Fruit fly (Drosophila melanogaster) whole organism, prepupa: ENCODE data around the gene Ugt304A1.

Experiments used
- Blimp-1 ChIP-seq: fragments of 200-800 bp; sonication (Bioruptor generic); optimal IDR thresholded peaks from 3 replicates; lab custom pipeline; 2017; ENCODE audit warnings: missing biosample characterization, missing genetic modification characterization, mild to moderate bottlenecking, moderate library complexity, missing genetic modification reagents
- CG10669 ChIP-seq: fragments of 200-800 bp; sonication (Bioruptor generic); optimal IDR thresholded peaks from 3 replicates; lab custom pipeline; 2018; ENCODE audit warnings: missing biosample characterization, mild to moderate bottlenecking, missing genetic modification characterization, moderate library complexity
- CG11294 ChIP-seq: fragments of 200-800 bp; sonication (Bioruptor generic); IDR thresholded peaks from 2 replicates; pipeline ENCODE4 v1.3.6; 2022; ENCODE audit warnings: missing biosample characterization, missing genetic modification characterization
- CG11762 ChIP-seq: fragments of 200-800 bp; sonication (Bioruptor generic); optimal IDR thresholded peaks from 3 replicates; lab custom pipeline; 2016; ENCODE audit warnings: missing biosample characterization, missing genetic modification characterization; ENCODE audit not compliant: insufficient read depth
- CG1621 ChIP-seq: fragments of 200-800 bp; sonication (Bioruptor generic); optimal IDR thresholded peaks from 3 replicates; lab custom pipeline; 2018; ENCODE audit warnings: missing biosample characterization, mild to moderate bottlenecking, missing genetic modification characterization
- CG16779 ChIP-seq: fragments of 200-800 bp; sonication (Bioruptor generic); optimal IDR thresholded peaks from 3 replicates; lab custom pipeline; 2017; ENCODE audit warnings: missing biosample characterization, mild to moderate bottlenecking, missing genetic modification characterization
- CG3032 ChIP-seq: fragments of 200-800 bp; optimal IDR thresholded peaks from 2 replicates; lab custom pipeline; 2019; ENCODE audit warnings: missing biosample characterization, mild to moderate bottlenecking, missing genetic modification characterization, moderate library complexity
- CG32006 ChIP-seq: fragments of 200-800 bp; sonication (Bioruptor generic); optimal IDR thresholded peaks from 3 replicates; lab custom pipeline; 2017; ENCODE audit warnings: missing biosample characterization, mild to moderate bottlenecking, missing genetic modification characterization
- CG34406 ChIP-seq: fragments of 200-800 bp; sonication (Bioruptor generic); optimal IDR thresholded peaks from 3 replicates; lab custom pipeline; 2016; ENCODE audit warnings: missing biosample characterization, missing genetic modification characterization
- CG4318 ChIP-seq: fragments of 200-800 bp; sonication (Bioruptor generic); optimal IDR thresholded peaks from 3 replicates; lab custom pipeline; 2017; ENCODE audit warnings: missing biosample characterization, mild to moderate bottlenecking, missing genetic modification characterization
- CG6163 ChIP-seq: fragments of 200-800 bp; sonication (Bioruptor generic); IDR thresholded peaks from 3 replicates; pipeline ENCODE4 v1.3.6; 2022; ENCODE audit warnings: missing biosample characterization, missing genetic modification characterization
- CG6792 ChIP-seq: fragments of 200-800 bp; sonication (Bioruptor generic); optimal IDR thresholded peaks from 3 replicates; lab custom pipeline; 2016; ENCODE audit warnings: missing biosample characterization, missing genetic modification characterization
- CG6808 ChIP-seq: fragments of 200-800 bp; sonication (Bioruptor generic); optimal IDR thresholded peaks from 3 replicates; lab custom pipeline; 2017; ENCODE audit warnings: missing biosample characterization, missing genetic modification characterization, mild to moderate bottlenecking, moderate library complexity, missing genetic modification reagents
- CG6854 ChIP-seq: fragments of 200-800 bp; sonication (Bioruptor generic); optimal IDR thresholded peaks from 2 replicates; lab custom pipeline; 2017; ENCODE audit warnings: missing biosample characterization, mild to moderate bottlenecking, missing genetic modification characterization
- CG7368 ChIP-seq: fragments of 200-800 bp; sonication (Bioruptor generic); optimal IDR thresholded peaks from 3 replicates; lab custom pipeline; 2016; ENCODE audit warnings: missing biosample characterization, missing genetic modification characterization
- CG8319 ChIP-seq: fragments of 200-800 bp; sonication (Bioruptor generic); optimal IDR thresholded peaks from 3 replicates; lab custom pipeline; 2016; ENCODE audit warnings: missing biosample characterization, missing genetic modification characterization
- Eip75B ChIP-seq: fragments of 200-800 bp; sonication (Bioruptor generic); optimal IDR thresholded peaks from 3 replicates; lab custom pipeline; 2016; ENCODE audit warnings: missing biosample characterization, missing genetic modification characterization
- Eip78C ChIP-seq: fragments of 200-800 bp; sonication (Bioruptor generic); peaks from one replicate; lab custom pipeline; 2016; ENCODE audit warnings: missing biosample characterization, missing genetic modification characterization
- Eip93F ChIP-seq: fragments of 200-800 bp; sonication (Bioruptor generic); optimal IDR thresholded peaks from 2 replicates; lab custom pipeline; 2016; ENCODE audit warnings: missing biosample characterization, mild to moderate bottlenecking, missing genetic modification characterization
- Ets21C ChIP-seq: fragments of 200-800 bp; sonication (Bioruptor generic); optimal IDR thresholded peaks from 3 replicates; lab custom pipeline; 2016; ENCODE audit warnings: missing biosample characterization, missing genetic modification characterization
- Hr38 ChIP-seq: sonication (Bioruptor generic); optimal IDR thresholded peaks from 2 replicates; lab custom pipeline; 2016; ENCODE audit warnings: missing biosample characterization, missing genetic modification characterization
- Hr39 ChIP-seq: fragments of 200-800 bp; sonication (Bioruptor generic); optimal IDR thresholded peaks from 2 replicates; lab custom pipeline; 2016; ENCODE audit warnings: missing biosample characterization, missing genetic modification characterization
- Lpt ChIP-seq: fragments of 200-800 bp; sonication (Bioruptor generic); optimal IDR thresholded peaks from 3 replicates; lab custom pipeline; 2016; ENCODE audit warnings: missing biosample characterization, missing genetic modification characterization
- Met ChIP-seq: fragments of 200-800 bp; sonication (Bioruptor generic); optimal IDR thresholded peaks from 3 replicates; lab custom pipeline; 2016; ENCODE audit warnings: missing biosample characterization, missing genetic modification characterization
- OdsH ChIP-seq: fragments of 200-800 bp; sonication (Bioruptor generic); optimal IDR thresholded peaks from 3 replicates; lab custom pipeline; 2016; ENCODE audit warnings: missing biosample characterization, missing genetic modification characterization
- Sox102F ChIP-seq: fragments of 200-800 bp; sonication (Bioruptor generic); optimal IDR thresholded peaks from 2 replicates; lab custom pipeline; 2016; ENCODE audit warnings: missing biosample characterization, mild to moderate bottlenecking, missing genetic modification characterization
- Sox14 ChIP-seq: fragments of 200-800 bp; sonication (Bioruptor generic); optimal IDR thresholded peaks from 3 replicates; lab custom pipeline; 2016; ENCODE audit warnings: missing biosample characterization, missing genetic modification characterization
- cyc ChIP-seq: fragments of 200-800 bp; sonication (Bioruptor generic); optimal IDR thresholded peaks from 3 replicates; lab custom pipeline; 2016; ENCODE audit warnings: missing biosample characterization, missing genetic modification characterization
- dac ChIP-seq: fragments of 200-800 bp; sonication (Bioruptor generic); optimal IDR thresholded peaks from 2 replicates; lab custom pipeline; 2017; ENCODE audit warnings: missing biosample characterization, mild to moderate bottlenecking, missing genetic modification characterization
- dsx ChIP-seq: fragments of 200-800 bp; optimal IDR thresholded peaks from 3 replicates; lab custom pipeline; 2019; ENCODE audit warnings: missing biosample characterization, mild to moderate bottlenecking, missing genetic modification characterization, moderate library complexity; ENCODE audit not compliant: poor library complexity, severe bottlenecking
- eg ChIP-seq: fragments of 200-800 bp; sonication (Bioruptor generic); IDR thresholded peaks from 3 replicates; pipeline ENCODE4 v1.3.6; 2022; ENCODE audit warnings: missing biosample characterization, missing genetic modification characterization
- fd85E ChIP-seq: fragments of 200-800 bp; sonication (Bioruptor generic); optimal IDR thresholded peaks from 3 replicates; lab custom pipeline; 2016; ENCODE audit warnings: missing biosample characterization, missing genetic modification characterization
- fkh ChIP-seq: fragments of 200-800 bp; sonication (Bioruptor generic); optimal IDR thresholded peaks from 3 replicates; lab custom pipeline; 2017; ENCODE audit warnings: missing biosample characterization, mild to moderate bottlenecking, missing genetic modification characterization, moderate library complexity
- lz ChIP-seq: fragments of 200-800 bp; sonication (Bioruptor generic); optimal IDR thresholded peaks from 3 replicates; lab custom pipeline; 2016; ENCODE audit warnings: missing biosample characterization, missing genetic modification characterization
- net ChIP-seq: fragments of 200-800 bp; sonication (Bioruptor generic); optimal IDR thresholded peaks from 3 replicates; lab custom pipeline; 2016; ENCODE audit warnings: missing biosample characterization, missing genetic modification characterization
- ss ChIP-seq, 2 experiments: fragments of 200-800 bp; sonication (Bioruptor generic); optimal IDR thresholded peaks; 2 replicates in 1 of 2; 3 replicates in 1 of 2; lab custom pipeline; 2017 to 2018; ENCODE audit warnings: mild to moderate bottlenecking in 2 of 2, missing biosample characterization in 2 of 2, missing genetic modification characterization in 2 of 2, moderate library complexity in 1 of 2
- svp ChIP-seq: fragments of 200-800 bp; sonication (Bioruptor generic); peaks from one replicate; lab custom pipeline; 2016; ENCODE audit warnings: missing biosample characterization, missing genetic modification characterization
- vri ChIP-seq: fragments of 200-800 bp; sonication (Bioruptor generic); optimal IDR thresholded peaks from 3 replicates; lab custom pipeline; 2016; ENCODE audit warnings: missing biosample characterization, mild to moderate bottlenecking, missing genetic modification characterization

Ugt304A1 gene

DNA sequence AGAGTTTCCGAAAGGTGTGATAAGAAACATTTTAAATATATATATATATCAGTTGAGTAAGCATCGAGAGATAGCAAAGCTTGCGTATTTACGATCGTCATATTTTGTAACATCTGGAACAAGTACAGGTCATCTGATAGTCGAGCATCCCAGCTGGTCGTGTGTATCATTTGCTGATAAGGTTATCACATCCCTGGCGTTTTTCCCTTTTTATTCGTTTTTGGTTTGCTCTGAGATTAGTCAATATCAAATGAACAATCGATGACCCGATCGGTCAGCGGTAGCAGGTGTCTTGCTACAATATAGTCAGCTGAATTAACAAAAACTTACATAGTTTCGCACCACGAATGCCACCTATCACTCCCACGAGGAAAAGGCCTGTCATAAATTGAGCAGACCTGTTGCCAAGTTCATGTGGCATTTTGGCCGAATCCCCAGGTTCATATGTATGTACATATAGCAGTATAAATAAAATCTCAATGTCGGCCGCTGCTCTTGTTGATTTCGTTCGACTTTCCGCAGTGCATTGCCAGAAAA lies 25.7 kb upstream of the Ugt304A1 start (continued):
- peak; percentile 70 for TF ChIP-seq Sox102F
- peak; percentile 68 for TF ChIP-seq Met
- peak; percentile 23 to 62 for TF ChIP-seq ss (GFP tag; optimal IDR thresholded peaks at IDR 0.05; lab: Kevin White, UChicago)
- no peak for TF ChIP-seq Hr38 (GFP tag; lab: Kevin White, UChicago)
- TF ChIP-seq dsx (GFP tag; lab: Kevin White, UChicago), result peak; percentile 50
- no peak for TF ChIP-seq Blimp-1 (GFP tag; lab: Kevin White, UChicago)
- peak; percentile 53 for TF ChIP-seq cyc (GFP tag; lab: Kevin White, UChicago)
- peak; percentile 28 for TF ChIP-seq CG10669 (GFP tag; lab: Kevin White, UChicago)
- TF ChIP-seq Eip93F (GFP tag; lab: Kevin White, UChicago), result peak; percentile 74
- TF ChIP-seq fd85E, result no peak
- peak; percentile 61 for TF ChIP-seq eg (GFP tag; lab: Robert Waterston, UW)
- TF ChIP-seq Lpt (GFP tag; lab: Kevin White, UChicago), result no peak
- TF ChIP-seq CG6854 (GFP tag; lab: Kevin White, UChicago), result no peak
- TF ChIP-seq Sox14 (GFP tag; lab: Kevin White, UChicago), result peak; percentile 44
- TF ChIP-seq CG34406 (GFP tag; lab: Kevin White, UChicago), result peak; percentile 66
- TF ChIP-seq Eip75B (GFP tag; lab: Kevin White, UChicago), result peak; percentile 48
- peak; percentile 53 for TF ChIP-seq fkh (GFP tag; lab: Kevin White, UChicago)
- peak; percentile 14 for TF ChIP-seq CG6808 (GFP tag; lab: Kevin White, UChicago)
- peak; percentile 68 for TF ChIP-seq net (GFP tag; lab: Kevin White, UChicago)
- TF ChIP-seq Hr39 (GFP tag; lab: Kevin White, UChicago), result peak; percentile 34
- no peak for TF ChIP-seq Ets21C (GFP tag; lab: Kevin White, UChicago)
- TF ChIP-seq CG3032 (tag; lab: Kevin White, UChicago), result peak; percentile 37
- TF ChIP-seq OdsH, result peak; percentile 74
- TF ChIP-seq CG8319 (GFP tag; lab: Kevin White, UChicago), result no peak
- peak; percentile 79 for TF ChIP-seq Eip78C
- peak; percentile 41 for TF ChIP-seq CG11762 (GFP tag; lab: Kevin White, UChicago)
- peak; percentile 47 for TF ChIP-seq CG16779
- TF ChIP-seq CG32006 (GFP tag; lab: Kevin White, UChicago), result peak; percentile 71
- no peak for TF ChIP-seq CG4318 (GFP tag; lab: Kevin White, UChicago)
- peak; percentile 68 for TF ChIP-seq lz (GFP tag; lab: Kevin White, UChicago)
- TF ChIP-seq CG1621 (tag; lab: Kevin White, UChicago), result no peak
- peak; percentile 53 for TF ChIP-seq CG7368 (GFP tag; lab: Kevin White, UChicago)
- no peak for TF ChIP-seq CG11294 (GFP tag; lab: Robert Waterston, UW)

DNA sequence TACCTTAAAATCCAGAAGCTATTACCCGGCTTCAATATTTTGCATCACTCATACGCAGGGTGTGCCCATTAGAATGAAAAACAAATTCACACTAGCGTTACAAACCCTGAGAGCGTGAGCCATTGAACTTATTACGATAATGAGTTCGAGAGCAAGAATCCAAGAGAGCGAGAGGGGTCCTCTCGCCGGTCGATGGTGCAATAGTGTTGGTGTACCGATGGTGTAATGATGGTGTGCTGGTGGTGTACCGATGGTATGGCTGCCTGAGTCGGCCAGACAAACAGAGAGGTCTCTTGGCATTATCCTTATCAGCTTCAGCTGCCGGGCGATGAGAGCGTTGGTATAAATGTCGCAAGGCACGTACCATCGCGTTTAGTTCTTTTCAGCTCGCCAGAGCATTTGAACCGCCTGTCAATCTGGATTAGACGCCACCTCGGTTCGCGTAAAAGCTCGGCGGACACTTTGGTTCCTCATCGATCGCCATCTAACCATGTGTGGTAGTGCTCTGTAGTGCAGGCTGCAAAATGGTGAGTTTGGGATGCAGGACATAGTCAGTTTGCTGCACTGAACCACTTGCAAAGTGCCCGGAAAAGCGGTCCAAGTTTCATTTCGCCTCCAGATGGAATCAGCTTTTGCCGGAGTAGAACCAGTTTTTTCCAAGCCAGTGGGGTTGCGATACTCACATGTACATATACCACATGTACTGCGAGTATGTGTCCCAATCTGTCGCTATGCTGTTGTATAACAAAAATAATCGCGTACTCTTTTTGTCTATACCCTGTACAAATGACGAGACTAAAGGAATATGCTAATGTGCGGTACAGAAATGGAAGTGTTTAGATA lies 25.1 kb upstream of the Ugt304A1 start:
- TF ChIP-seq CG6792 (GFP tag; lab: Kevin White, UChicago), result no peak
- TF ChIP-seq CG34406 (GFP tag; lab: Kevin White, UChicago), result no peak
- peak; percentile 96 for TF ChIP-seq vri (GFP tag; lab: Kevin White, UChicago)
- TF ChIP-seq Eip78C, result no peak
- peak; percentile 38 for TF ChIP-seq dac (GFP tag; lab: Kevin White, UChicago)
- no peak for TF ChIP-seq Eip93F (GFP tag; lab: Kevin White, UChicago)
- TF ChIP-seq CG7368 (GFP tag; lab: Kevin White, UChicago), result no peak
- TF ChIP-seq OdsH, result no peak
- TF ChIP-seq CG11294 (GFP tag; lab: Robert Waterston, UW), result peak; percentile 28; the same call in 1 of the 2 replicates
- peak; percentile 92 for TF ChIP-seq svp (GFP tag; lab: Kevin White, UChicago)
- no peak for TF ChIP-seq Sox102F
- peak; percentile 18 for TF ChIP-seq Lpt (GFP tag; lab: Kevin White, UChicago)
- TF ChIP-seq CG11762 (GFP tag; lab: Kevin White, UChicago), result no peak
- TF ChIP-seq CG1621 (tag; lab: Kevin White, UChicago), result peak; percentile 56
- no peak; the same call in 2 of the 3 replicates for TF ChIP-seq CG6163 (GFP tag; lab: Robert Waterston, UW)
